Fruit fly (Drosophila melanogaster) whole organism: ENCODE data around the gene CG1428.

ENCODE experiments used
- pan ChIP-seq: fragments of >200 bp; optimal IDR thresholded peaks from 2 replicates; lab custom pipeline; 2017
- psq ChIP-seq: fragments of >200 bp; optimal IDR thresholded peaks from 2 replicates; lab custom pipeline; 2017

DNA sequence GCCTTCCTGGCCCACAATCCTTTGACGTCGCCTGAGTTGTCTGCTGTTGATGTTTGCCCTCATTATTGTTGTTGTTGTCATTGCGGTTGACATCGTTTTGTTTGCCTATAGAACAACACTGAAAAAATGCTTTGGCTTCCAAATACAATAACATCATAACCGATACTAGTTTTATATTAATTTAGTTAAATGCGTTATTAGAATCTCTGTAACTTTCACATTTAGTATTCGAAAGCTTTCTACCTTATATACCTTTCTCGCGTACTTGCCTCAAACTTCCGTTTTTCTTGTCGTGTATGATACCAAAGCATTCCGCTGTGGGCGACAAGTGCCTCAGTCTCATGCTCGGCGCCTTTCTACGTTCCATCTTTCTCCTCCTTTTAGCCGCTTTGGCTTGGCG, 27.4 kb downstream of the CG1428 start:
- TF ChIP-seq pan (lab: Kevin White, UChicago), result no peak
- TF ChIP-seq psq, result no peak
